Fruit fly (Drosophila melanogaster): Measurements from ENCODE around the gene RIOK1.

Gene RIOK1

dm6 chr3L:11680298-11680697 is 32.0 kb upstream of the RIOK1 start, which contains the start of gene CG32085 (continued):
- TF ChIP-seq gcm2 (GFP tag; optimal IDR thresholded peaks at IDR 0.05) (peak; percentile 5), dati (GFP tag; IDR thresholded peaks at IDR 0.05) (no peak), insv (GFP tag; optimal IDR thresholded peaks at IDR 0.05) (no peak), CG7372 (GFP tag; IDR thresholded peaks at IDR 0.05) (peak; percentile 37; the same call in 1 of the 2 replicates), MBD-R2 (GFP tag; IDR thresholded peaks at IDR 0.05) (peak; percentile 53; the same call in 1 of the 2 replicates), CG10366 (GFP tag; IDR thresholded peaks at IDR 0.05) (peak; percentile 32; the same call in 1 of the 2 replicates), CG3065 (GFP tag; optimal IDR thresholded peaks at IDR 0.05) (no peak), zen (tag; optimal IDR thresholded peaks at IDR 0.05) (no peak), btn (GFP tag; optimal IDR thresholded peaks at IDR 0.05) (no peak), mld (GFP tag; IDR thresholded peaks at IDR 0.05; ENCODE audit: partially characterized antibody) (0 out of 3 replicates have a peak, but pooled peaks have one; percentile 47), Hey (tag; optimal IDR thresholded peaks at IDR 0.05) (peak; percentile 40), Adf1 (GFP tag; IDR thresholded peaks at IDR 0.05) (peak; percentile 41; the same call in 1 of the 2 replicates), CG12155 (GFP tag; optimal IDR thresholded peaks at IDR 0.05) (peak; percentile 60), ssp (GFP tag; IDR thresholded peaks at IDR 0.05) (no peak), CG11247 (GFP tag; IDR thresholded peaks at IDR 0.05) (peak; percentile 77), CHES-1-like (GFP tag; optimal IDR thresholded peaks at IDR 0.05) (peak; percentile 50), Pdp1 (GFP tag; optimal IDR thresholded peaks at IDR 0.05) (peak; percentile 31 to 53), vfl (GFP tag; optimal IDR thresholded peaks at IDR 0.05) (peak; percentile 24), Bteb2 (GFP tag; optimal IDR thresholded peaks at IDR 0.05) (peak; percentile 20), Doc2 (GFP tag; IDR thresholded peaks at IDR 0.05) (no peak), fd3F (GFP tag; optimal IDR thresholded peaks at IDR 0.05) (no peak), sna (GFP tag; IDR thresholded peaks at IDR 0.05; ENCODE audit: partially characterized antibody) (no peak), CG10959 (GFP tag; IDR thresholded peaks at IDR 0.05) (no peak), gem (tag; optimal IDR thresholded peaks at IDR 0.05) (peak; percentile 38), zfh2 (GFP tag; optimal IDR thresholded peaks at IDR 0.05) (peak; percentile 71), tup (GFP tag; optimal IDR thresholded peaks at IDR 0.05) (peak; percentile 27), HmgZ (tag; optimal IDR thresholded peaks at IDR 0.05) (peak; percentile 38), Max (GFP tag; optimal IDR thresholded peaks at IDR 0.05) (no peak), CG12071 (GFP tag; optimal IDR thresholded peaks at IDR 0.05) (peak; percentile 69), Elba2 (GFP tag; optimal IDR thresholded peaks at IDR 0.05) (no peak), pan (optimal IDR thresholded peaks at IDR 0.05) (no peak), pan (GFP tag; optimal IDR thresholded peaks at IDR 0.05 in 1 of 2, IDR thresholded peaks at IDR 0.05 in 1 of 2) (peak in 1 of 2 experiments; percentile 54), CG18262 (tag; optimal IDR thresholded peaks at IDR 0.05) (no peak), CG14860 (GFP tag; IDR thresholded peaks at IDR 0.05; ENCODE audit: partially characterized antibody) (no peak), ERR (GFP tag; optimal IDR thresholded peaks at IDR 0.05) (peak; percentile 28), NK7.1 (GFP tag; optimal IDR thresholded peaks at IDR 0.05) (peak; percentile 62), pho (GFP tag; optimal IDR thresholded peaks at IDR 0.05) (peak; percentile 62), Nf-YC (tag; optimal IDR thresholded peaks at IDR 0.05) (peak; percentile 39), CG11456 (GFP tag; IDR thresholded peaks at IDR 0.05) (peak; percentile 91), CG2678 (tag; optimal IDR thresholded peaks at IDR 0.05) (peak; percentile 59), Dfd (GFP tag; optimal IDR thresholded peaks at IDR 0.05) (no peak), D19A (tag; optimal IDR thresholded peaks at IDR 0.05) (peak; percentile 19), kni (GFP tag; optimal IDR thresholded peaks at IDR 0.05) (peak; percentile 0), CG10209 (GFP tag; optimal IDR thresholded peaks at IDR 0.05) (peak; percentile 20), Neu2 (GFP tag; optimal IDR thresholded peaks at IDR 0.05; ENCODE audit: borderline replicate concordance) (no peak), luna (GFP tag; optimal IDR thresholded peaks at IDR 0.05) (no peak), Lpt (GFP tag; optimal IDR thresholded peaks at IDR 0.05) (no peak), mam (GFP tag; optimal IDR thresholded peaks at IDR 0.05) (peak; percentile 80), CG6765 (GFP tag; optimal IDR thresholded peaks at IDR 0.05) (peak; percentile 50), Myb (GFP tag; optimal IDR thresholded peaks at IDR 0.05) (peak; percentile 53), CG16863 (GFP tag; optimal IDR thresholded peaks at IDR 0.05) (peak; percentile 52), br (optimal IDR thresholded peaks at IDR 0.05) (no peak)
